Worm (Caenorhabditis elegans) whole organism, L1 larva: ENCODE results near the gene M151.1.
A peak's percentile ranks its signal among the peaks of the same experiment; 100 is the strongest.

Experiments used
- C04F5.9 ChIP-seq: sonication (generic microtip); optimal IDR thresholded peaks from 2 replicates; lab custom pipeline; 2016; ENCODE audit warnings: missing genetic modification characterization, missing compliant biosample characterization
- alr-1 ChIP-seq: fragments of 200-800 bp; sonication (Bioruptor generic); optimal IDR thresholded peaks from 2 replicates; lab custom pipeline; 2018; ENCODE audit warnings: borderline replicate concordance, mild to moderate bottlenecking, missing genetic modification characterization, missing compliant biosample characterization
- aly-2 ChIP-seq: fragments of 150-350 bp; optimal IDR thresholded peaks from 2 replicates; lab custom pipeline; 2014; ENCODE audit warnings: missing biosample characterization, missing genetic modification characterization
- ama-1 ChIP-seq: fragments of 150-350 bp; optimal IDR thresholded peaks from 2 replicates; lab custom pipeline; 2014
- blmp-1 ChIP-seq: fragments of 150-350 bp; optimal IDR thresholded peaks from 2 replicates; lab custom pipeline; 2014; ENCODE audit warnings: missing biosample characterization, missing genetic modification characterization
- ceh-63 ChIP-seq: fragments of 200-800 bp; sonication (Bioruptor generic); optimal IDR thresholded peaks from 2 replicates; lab custom pipeline; 2018; ENCODE audit warnings: mild to moderate bottlenecking, missing genetic modification characterization, missing compliant biosample characterization
- ceh-82 ChIP-seq, 3 experiments: fragments of 150-350 bp in 1 of 3; sonication (generic microtip) in 2 of 3; optimal IDR thresholded peaks; 2 replicates each; lab custom pipeline; 2014 to 2017; ENCODE audit warnings: missing biosample characterization in 3 of 3, missing genetic modification characterization in 3 of 3
- ceh-88 ChIP-seq: fragments of 200-800 bp; sonication (Bioruptor generic); IDR thresholded peaks from 2 replicates; pipeline ENCODE4 v1.3.6; 2022; ENCODE audit warnings: missing genetic modification characterization, missing compliant biosample characterization
- ceh-90 ChIP-seq: sonication (generic microtip); optimal IDR thresholded peaks from 2 replicates; lab custom pipeline; 2016; ENCODE audit warnings: missing genetic modification characterization, missing compliant biosample characterization
- dpl-1 ChIP-seq, 3 experiments: fragments of 150-350 bp in 2 of 3; sonication (generic microtip) in 1 of 3; optimal IDR thresholded peaks; 2 replicates each; lab custom pipeline; 2014 to 2017; ENCODE audit warnings: missing biosample characterization in 3 of 3, missing genetic modification characterization in 3 of 3, missing genetic modification reagents in 3 of 3
- efl-1 ChIP-seq, 4 experiments: fragments of 150-350 bp; optimal IDR thresholded peaks in 3 of 4; peaks in 1 of 4; 1 replicate in 1 of 4; 2 replicates in 3 of 4; lab custom pipeline; 2014; ENCODE audit warnings: missing biosample characterization in 2 of 4, missing genetic modification characterization in 2 of 4, missing genetic modification reagents in 2 of 4
- egl-13 ChIP-seq: sonication (generic microtip); optimal IDR thresholded peaks from 2 replicates; lab custom pipeline; 2016; ENCODE audit warnings: missing genotype, missing genetic modification reagents, missing genetic modification characterization, missing compliant biosample characterization
- ets-5 ChIP-seq: fragments of 200-800 bp; sonication (Bioruptor generic); IDR thresholded peaks from 2 replicates; pipeline ENCODE4 v1.3.6; 2022; ENCODE audit warnings: missing genetic modification characterization, missing compliant biosample characterization
- fkh-10 ChIP-seq: sonication (generic microtip); optimal IDR thresholded peaks from 2 replicates; lab custom pipeline; 2017; ENCODE audit warnings: missing biosample characterization, missing genetic modification reagents, missing genetic modification characterization
- fkh-8 ChIP-seq: sonication (generic microtip); optimal IDR thresholded peaks from 2 replicates; lab custom pipeline; 2016; ENCODE audit warnings: mild to moderate bottlenecking, missing genetic modification characterization, missing compliant biosample characterization
- fos-1 ChIP-seq: fragments of 150-350 bp; optimal IDR thresholded peaks from 2 replicates; lab custom pipeline; 2014; ENCODE audit warnings: missing biosample characterization, missing genetic modification characterization
- grh-1 ChIP-seq: fragments of 200-800 bp; sonication (Bioruptor generic); IDR thresholded peaks from 2 replicates; pipeline ENCODE4 v1.3.6; 2022; ENCODE audit warnings: missing genetic modification reagents, missing genetic modification characterization, missing compliant biosample characterization
- hlh-4 ChIP-seq: sonication (generic microtip); optimal IDR thresholded peaks from 2 replicates; lab custom pipeline; 2016; ENCODE audit warnings: mild to moderate bottlenecking, missing genetic modification characterization, missing compliant biosample characterization
- hpl-2 ChIP-seq: fragments of 150-350 bp; optimal IDR thresholded peaks from 2 replicates; lab custom pipeline; 2014; ENCODE audit warnings: missing biosample characterization, missing genetic modification reagents, missing genetic modification characterization
- irx-1 ChIP-seq: sonication (generic microtip); optimal IDR thresholded peaks from 2 replicates; lab custom pipeline; 2016; ENCODE audit warnings: missing genetic modification characterization, missing compliant biosample characterization
- isw-1 ChIP-seq: fragments of 200-800 bp; sonication (Bioruptor generic); IDR thresholded peaks from 2 replicates; pipeline ENCODE4 v1.3.6; 2022; ENCODE audit warnings: missing genetic modification characterization, missing compliant biosample characterization
- jun-1 ChIP-seq: fragments of 150-350 bp; optimal IDR thresholded peaks from 2 replicates; lab custom pipeline; 2014; ENCODE audit warnings: missing biosample characterization, missing genetic modification reagents, missing genetic modification characterization
- lin-13 ChIP-seq: fragments of 150-350 bp; optimal IDR thresholded peaks from 2 replicates; lab custom pipeline; 2014; ENCODE audit warnings: missing biosample characterization, missing genetic modification reagents, missing genetic modification characterization
- lin-14 ChIP-seq: fragments of 200-800 bp; sonication (Bioruptor generic); optimal IDR thresholded peaks from 2 replicates; lab custom pipeline; 2018; ENCODE audit warnings: mild to moderate bottlenecking, missing genetic modification characterization, moderate library complexity, missing compliant biosample characterization
- lin-15B ChIP-seq: fragments of 150-350 bp; sonication (generic microtip); optimal IDR thresholded peaks from 3 replicates; lab custom pipeline; 2014; ENCODE audit warnings: missing biosample characterization, missing genetic modification characterization
- lin-39 ChIP-seq: fragments of 150-350 bp; optimal IDR thresholded peaks from 2 replicates; lab custom pipeline; 2014; ENCODE audit warnings: missing biosample characterization, missing genetic modification reagents, missing genetic modification characterization
- lir-3 ChIP-seq: sonication (generic microtip); optimal IDR thresholded peaks from 2 replicates; lab custom pipeline; 2016; ENCODE audit warnings: mild to moderate bottlenecking, missing genetic modification characterization, moderate library complexity, missing compliant biosample characterization; ENCODE audit not compliant: poor library complexity
- mdl-1 ChIP-seq, 2 experiments: fragments of 150-350 bp; optimal IDR thresholded peaks; 2 replicates each; lab custom pipeline; 2014 to 2017; ENCODE audit warnings: missing biosample characterization in 2 of 2, missing genetic modification characterization in 2 of 2, inconsistent platforms in 1 of 2
- mef-2 ChIP-seq: fragments of 150-350 bp; optimal IDR thresholded peaks from 2 replicates; lab custom pipeline; 2014; ENCODE audit warnings: missing biosample characterization, missing genetic modification characterization
- mep-1 ChIP-seq: fragments of 150-350 bp; optimal IDR thresholded peaks from 2 replicates; lab custom pipeline; 2014; ENCODE audit warnings: missing biosample characterization, missing genetic modification characterization
- nhr-11 ChIP-seq: fragments of 150-350 bp; optimal IDR thresholded peaks from 2 replicates; lab custom pipeline; 2014; ENCODE audit warnings: missing biosample characterization, missing genetic modification characterization
- nhr-12 ChIP-seq: sonication (generic microtip); optimal IDR thresholded peaks from 2 replicates; lab custom pipeline; 2017; ENCODE audit warnings: missing biosample characterization, missing genetic modification characterization
- nhr-237 ChIP-seq: fragments of 150-350 bp; optimal IDR thresholded peaks from 2 replicates; lab custom pipeline; 2014; ENCODE audit warnings: missing biosample characterization, missing genetic modification characterization
- nhr-28 ChIP-seq: fragments of 150-350 bp; optimal IDR thresholded peaks from 2 replicates; lab custom pipeline; 2014; ENCODE audit warnings: missing biosample characterization, missing genetic modification characterization
- nhr-47 ChIP-seq: sonication (generic microtip); optimal IDR thresholded peaks from 2 replicates; lab custom pipeline; 2016; ENCODE audit warnings: mild to moderate bottlenecking, missing genetic modification characterization, moderate library complexity, missing compliant biosample characterization
- nhr-71 ChIP-seq: sonication (generic microtip); optimal IDR thresholded peaks from 2 replicates; lab custom pipeline; 2016; ENCODE audit warnings: mild to moderate bottlenecking, missing genetic modification characterization, moderate library complexity, missing compliant biosample characterization
- nhr-76 ChIP-seq: sonication (generic microtip); optimal IDR thresholded peaks from 2 replicates; lab custom pipeline; 2017; ENCODE audit warnings: missing biosample characterization, missing genetic modification characterization
- nhr-77 ChIP-seq: fragments of 150-350 bp; optimal IDR thresholded peaks from 2 replicates; lab custom pipeline; 2014; ENCODE audit warnings: missing biosample characterization, missing genetic modification characterization
- nhr-85 ChIP-seq: sonication (generic microtip); peaks from one replicate; lab custom pipeline; 2016; ENCODE audit warnings: missing genetic modification characterization, inconsistent platforms, missing compliant biosample characterization
- pax-3 ChIP-seq: fragments of 200-800 bp; sonication (Bioruptor generic); optimal IDR thresholded peaks from 2 replicates; lab custom pipeline; 2018; ENCODE audit warnings: mild to moderate bottlenecking, missing genetic modification characterization, moderate library complexity, missing compliant biosample characterization
- rnt-1 ChIP-seq: sonication (generic microtip); optimal IDR thresholded peaks from 2 replicates; lab custom pipeline; 2016; ENCODE audit warnings: mild to moderate bottlenecking, missing genetic modification characterization, moderate library complexity, missing compliant biosample characterization
- skn-1 ChIP-seq: fragments of 150-350 bp; optimal IDR thresholded peaks from 2 replicates; lab custom pipeline; 2014; ENCODE audit warnings: missing biosample characterization, missing genetic modification characterization
- sptf-1 ChIP-seq: fragments of 150-350 bp; optimal IDR thresholded peaks from 2 replicates; lab custom pipeline; 2014; ENCODE audit warnings: missing biosample characterization, missing genetic modification characterization
- sup-37 ChIP-seq: fragments of 200-800 bp; sonication (Bioruptor generic); optimal IDR thresholded peaks from 2 replicates; lab custom pipeline; 2018; ENCODE audit warnings: mild to moderate bottlenecking, missing genetic modification characterization, missing compliant biosample characterization
- swsn-7 ChIP-seq: sonication (generic microtip); optimal IDR thresholded peaks from 2 replicates; lab custom pipeline; 2016; ENCODE audit warnings: missing genetic modification characterization, missing compliant biosample characterization
- tbx-2 ChIP-seq: sonication (generic microtip); optimal IDR thresholded peaks from 2 replicates; lab custom pipeline; 2016; ENCODE audit warnings: missing genetic modification characterization, missing compliant biosample characterization
- tlp-1 ChIP-seq: fragments of 150-350 bp; optimal IDR thresholded peaks from 2 replicates; lab custom pipeline; 2014; ENCODE audit warnings: missing biosample characterization, missing genetic modification characterization
- unc-30 ChIP-seq: sonication (generic microtip); optimal IDR thresholded peaks from 2 replicates; lab custom pipeline; 2017; ENCODE audit warnings: missing biosample characterization, missing genetic modification characterization
- unc-86 ChIP-seq: sonication (generic microtip); optimal IDR thresholded peaks from 2 replicates; lab custom pipeline; 2016; ENCODE audit warnings: missing genetic modification characterization, missing compliant biosample characterization
- vab-15 ChIP-seq: sonication (generic microtip); optimal IDR thresholded peaks from 2 replicates; lab custom pipeline; 2017; ENCODE audit warnings: missing genotype, mild to moderate bottlenecking, missing genetic modification characterization, missing compliant biosample characterization
- xbp-1 ChIP-seq: sonication (generic microtip); optimal IDR thresholded peaks from 2 replicates; lab custom pipeline; 2016; ENCODE audit warnings: missing genetic modification characterization, missing compliant biosample characterization
- zag-1 ChIP-seq: fragments of 150-350 bp; optimal IDR thresholded peaks from 2 replicates; lab custom pipeline; 2014; ENCODE audit warnings: missing biosample characterization, missing genetic modification characterization
- zip-4 ChIP-seq: fragments of 200-800 bp; sonication (Bioruptor generic); optimal IDR thresholded peaks from 2 replicates; lab custom pipeline; 2018; ENCODE audit warnings: mild to moderate bottlenecking, missing genetic modification characterization, moderate library complexity, missing compliant biosample characterization

The M151.1 gene

ce11 chrII:3682770-3683234 lies 41.5 kb downstream of the M151.1 start, which contains the start of gene F19B10.1:
F19B10.1 (plus strand) TSS chrII:3683184.
- peak; percentile 35 for TF ChIP-seq aly-2 (tag; lab: Kevin White, UChicago)
- no peak for TF ChIP-seq hpl-2
- TF ChIP-seq nhr-77 (tag; lab: Kevin White, UChicago): peak; percentile 36
- TF ChIP-seq sup-37 (GFP tag; lab: Kevin White, UChicago): no peak
- no peak for TF ChIP-seq nhr-76
- peak; percentile 73 for TF ChIP-seq lin-39 (tag; lab: Kevin White, UChicago)
- TF ChIP-seq mef-2: no peak
- no peak for TF ChIP-seq ceh-90 (tag; lab: Kevin White, UChicago)
- TF ChIP-seq lin-14 (GFP tag; lab: Kevin White, UChicago): peak; percentile 86
- peak; percentile 15 for TF ChIP-seq unc-86 (tag; lab: Kevin White, UChicago)
- TF ChIP-seq lir-3: peak; percentile 68
- no peak for TF ChIP-seq fkh-10 (GFP tag; lab: Kevin White, UChicago)
- TF ChIP-seq tlp-1: no peak
- peak; percentile 6 for TF ChIP-seq zip-4
- TF ChIP-seq alr-1: no peak
- TF ChIP-seq nhr-28 (tag; lab: Kevin White, UChicago): no peak
- peak; percentile 68 for TF ChIP-seq xbp-1 (tag; lab: Kevin White, UChicago)
- TF ChIP-seq efl-1 (optimal IDR thresholded peaks at IDR 0.05; lab: Kevin White, UChicago): peak; percentile 74 to 94
- TF ChIP-seq efl-1 (GFP tag; optimal IDR thresholded peaks at IDR 0.05 in 1 of 2; lab: Kevin White, UChicago): peak; percentile 93 to 99
- no peak for TF ChIP-seq nhr-237 (tag; lab: Kevin White, UChicago)
- TF ChIP-seq pax-3 (tag; lab: Kevin White, UChicago): no peak
- no peak for TF ChIP-seq unc-30 (tag; lab: Kevin White, UChicago)
- TF ChIP-seq isw-1: peak; percentile 31; the same call in 1 of the 2 replicates
- TF ChIP-seq ama-1 (lab: Kevin White, UChicago): no peak
- TF ChIP-seq zag-1 (tag; lab: Kevin White, UChicago): no peak
- peak in 1 of 2 experiments; percentile 93 for TF ChIP-seq mdl-1 (tag; optimal IDR thresholded peaks at IDR 0.05; lab: Kevin White, UChicago)
- peak; percentile 79 for TF ChIP-seq blmp-1 (tag; lab: Kevin White, UChicago)
- no peak for TF ChIP-seq ceh-88
- peak; percentile 60 for TF ChIP-seq C04F5.9 (tag; lab: Kevin White, UChicago)
- TF ChIP-seq mep-1 (tag; lab: Kevin White, UChicago): peak; percentile 93
- TF ChIP-seq rnt-1 (tag; lab: Kevin White, UChicago): peak; percentile 77
- TF ChIP-seq dpl-1 (GFP tag; optimal IDR thresholded peaks at IDR 0.05; lab: Kevin White, UChicago): peak; percentile 88 to 95 (median 94)
- TF ChIP-seq fos-1: no peak
- peak; percentile 76 for TF ChIP-seq nhr-47 (tag; lab: Kevin White, UChicago)
- TF ChIP-seq ets-5 (GFP tag; lab: Robert Waterston, UW): no peak
- peak; percentile 11 for TF ChIP-seq jun-1 (tag; lab: Kevin White, UChicago)
- no peak for TF ChIP-seq nhr-12 (tag; lab: Kevin White, UChicago)
- TF ChIP-seq sptf-1 (tag; lab: Kevin White, UChicago): no peak
- TF ChIP-seq hlh-4 (tag; lab: Kevin White, UChicago): no peak
- no peak for TF ChIP-seq egl-13 (tag; lab: Kevin White, UChicago)
- TF ChIP-seq tbx-2 (tag; lab: Kevin White, UChicago): peak; percentile 73
- TF ChIP-seq nhr-11: no peak
- TF ChIP-seq lin-13 (GFP tag; lab: Kevin White, UChicago): peak; percentile 72
- TF ChIP-seq ceh-63 (GFP tag; lab: Kevin White, UChicago): no peak
- peak; percentile 85 for TF ChIP-seq nhr-71 (tag; lab: Kevin White, UChicago)
- peak; percentile 65 for TF ChIP-seq swsn-7 (tag; lab: Kevin White, UChicago)
- peak; percentile 91 for TF ChIP-seq nhr-85 (tag; lab: Kevin White, UChicago)
- TF ChIP-seq lin-15B: peak; percentile 52
- TF ChIP-seq fkh-8 (tag; lab: Kevin White, UChicago): no peak
- 0 out of 2 replicates have a peak, but pooled peaks have one; percentile 20 for TF ChIP-seq grh-1 (GFP tag; lab: Robert Waterston, UW)
- TF ChIP-seq ceh-82 (tag; optimal IDR thresholded peaks at IDR 0.05; lab: Kevin White, UChicago): peak in 1 of 3 experiments; percentile 55
- peak; percentile 67 for TF ChIP-seq skn-1 (tag; lab: Kevin White, UChicago)
- TF ChIP-seq irx-1 (tag; lab: Kevin White, UChicago): peak; percentile 59
- TF ChIP-seq vab-15: peak; percentile 49
